Worm (Caenorhabditis elegans): ENCODE data around the gene slcf-1.

DNA sequence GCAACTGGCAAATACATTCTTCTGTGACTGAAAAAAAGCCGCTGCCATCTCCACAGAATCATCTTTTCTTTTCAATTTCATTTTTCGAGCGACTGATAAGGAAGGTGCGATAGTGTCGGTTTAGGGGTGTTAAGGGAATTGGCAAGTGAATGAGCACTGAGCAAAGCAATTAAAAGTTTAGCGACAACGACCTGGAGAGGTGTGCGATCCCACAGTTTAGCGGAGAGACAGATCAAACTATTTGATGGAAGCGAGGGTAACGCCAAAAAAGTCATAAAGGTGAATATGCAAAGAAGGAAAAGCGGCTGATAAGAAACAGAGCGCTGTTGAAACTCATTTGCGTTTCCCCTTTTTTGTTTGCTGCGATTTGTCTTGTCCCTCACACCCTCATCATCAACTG is at the start of gene slcf-1, which contains the start of gene F14F3.5:
- TF ChIP-seq ama-1 (optimal IDR thresholded peaks at IDR 0.05) = no peak
- TF ChIP-seq hmbx-1 (tag; optimal IDR thresholded peaks at IDR 0.05) = no peak
- no peak for TF ChIP-seq hnd-1 (tag; optimal IDR thresholded peaks at IDR 0.05)
- TF ChIP-seq ets-7 (tag; optimal IDR thresholded peaks at IDR 0.05) = no peak
- no peak for TF ChIP-seq ceh-36 (tag; optimal IDR thresholded peaks at IDR 0.05)
- no peak for TF ChIP-seq pes-1 (GFP tag; IDR thresholded peaks at IDR 0.05)
- TF ChIP-seq flt-1 (GFP tag; IDR thresholded peaks at IDR 0.05) = no peak
- TF ChIP-seq tra-4 (tag; optimal IDR thresholded peaks at IDR 0.05) = no peak
- TF ChIP-seq tbx-37 (GFP tag; conservative IDR thresholded peaks at IDR 0.05) = no peak
- TF ChIP-seq F13C5.2 (tag; optimal IDR thresholded peaks at IDR 0.05) = no peak
- no peak for TF ChIP-seq tbx-11 (GFP tag; IDR thresholded peaks at IDR 0.05)
- no peak for TF ChIP-seq scrt-1 (GFP tag; IDR thresholded peaks at IDR 0.05)
